Fruit fly (Drosophila melanogaster) whole organism, pupa: ENCODE measurements around the gene pck.

ENCODE experiments used
- CG10348 ChIP-seq: fragments of 200-800 bp; sonication (Bioruptor generic); IDR thresholded peaks from 2 replicates; pipeline ENCODE4 v1.3.6; 2022; ENCODE audit warnings: missing biosample characterization, missing genetic modification characterization
- CG12605 ChIP-seq: fragments of 200-800 bp; sonication (Bioruptor generic); IDR thresholded peaks from 2 replicates; pipeline ENCODE4 v1.3.6; 2022; ENCODE audit warnings: missing biosample characterization, missing genetic modification characterization
- CG13204 ChIP-seq: fragments of 200-800 bp; sonication (Bioruptor generic); optimal IDR thresholded peaks from 2 replicates; lab custom pipeline; 2018; ENCODE audit warnings: missing biosample characterization, mild to moderate bottlenecking, missing genetic modification characterization, moderate library complexity
- CG14655 ChIP-seq: fragments of 200-800 bp; sonication (Bioruptor generic); optimal IDR thresholded peaks from 3 replicates; lab custom pipeline; 2017; ENCODE audit warnings: mild to moderate bottlenecking, missing biosample characterization, missing genetic modification reagents, missing genetic modification characterization
- CG15710 ChIP-seq: fragments of 200-800 bp; sonication (Bioruptor generic); optimal IDR thresholded peaks from 2 replicates; lab custom pipeline; 2018; ENCODE audit warnings: missing biosample characterization, mild to moderate bottlenecking, missing genetic modification characterization, moderate library complexity
- CG17806 ChIP-seq: fragments of 200-800 bp; sonication (Bioruptor generic); optimal IDR thresholded peaks from 2 replicates; lab custom pipeline; 2018; ENCODE audit warnings: missing biosample characterization, mild to moderate bottlenecking, missing genetic modification characterization, moderate library complexity
- CG32121 ChIP-seq: fragments of 200-800 bp; sonication (Bioruptor generic); IDR thresholded peaks from 2 replicates; pipeline ENCODE4 v1.3.6; 2022; ENCODE audit warnings: missing biosample characterization, missing genetic modification characterization
- CG34367 ChIP-seq: fragments of 200-800 bp; sonication (Bioruptor generic); optimal IDR thresholded peaks from 2 replicates; lab custom pipeline; 2018; ENCODE audit warnings: missing biosample characterization, mild to moderate bottlenecking, missing genetic modification characterization
- CG4496 ChIP-seq: fragments of 200-800 bp; sonication (Bioruptor generic); IDR thresholded peaks from 3 replicates; pipeline ENCODE4 v1.3.6; 2022; ENCODE audit warnings: missing biosample characterization, missing genetic modification characterization
- CG8159 ChIP-seq: fragments of 200-800 bp; sonication (Bioruptor generic); optimal IDR thresholded peaks from 3 replicates; lab custom pipeline; 2018; ENCODE audit warnings: missing biosample characterization, mild to moderate bottlenecking, missing genetic modification characterization, moderate library complexity
- CG8301 ChIP-seq: fragments of 200-800 bp; sonication (Bioruptor generic); optimal IDR thresholded peaks from 2 replicates; lab custom pipeline; 2018; ENCODE audit warnings: missing biosample characterization, mild to moderate bottlenecking, missing genetic modification characterization
- CG9948 ChIP-seq: fragments of 200-800 bp; sonication (Bioruptor generic); optimal IDR thresholded peaks from 2 replicates; lab custom pipeline; 2018; ENCODE audit warnings: missing biosample characterization, mild to moderate bottlenecking, missing genetic modification characterization, moderate library complexity
- D1 ChIP-seq: fragments of 200-800 bp; sonication (Bioruptor generic); optimal IDR thresholded peaks from 2 replicates; lab custom pipeline; 2018; ENCODE audit warnings: missing biosample characterization, mild to moderate bottlenecking, missing genetic modification characterization, moderate library complexity
- EcR ChIP-seq: fragments of 200-800 bp; sonication (Bioruptor generic); optimal IDR thresholded peaks from 3 replicates; lab custom pipeline; 2019; ENCODE audit warnings: missing biosample characterization, missing genetic modification characterization, mild to moderate bottlenecking, moderate library complexity, missing genetic modification reagents
- Ets98B ChIP-seq: fragments of 200-800 bp; sonication (Bioruptor generic); IDR thresholded peaks from 2 replicates; pipeline ENCODE4 v1.3.6; 2022; ENCODE audit warnings: missing biosample characterization, missing genetic modification characterization
- Pif1A ChIP-seq: fragments of 200-800 bp; sonication (Bioruptor generic); optimal IDR thresholded peaks from 3 replicates; lab custom pipeline; 2016; ENCODE audit warnings: missing biosample characterization, missing genetic modification characterization
- Pif1B ChIP-seq: fragments of 200-800 bp; sonication (Bioruptor generic); optimal IDR thresholded peaks from 3 replicates; lab custom pipeline; 2016; ENCODE audit warnings: missing biosample characterization, missing genetic modification characterization
- Snoo ChIP-seq: fragments of 200-800 bp; sonication (Bioruptor generic); optimal IDR thresholded peaks from 3 replicates; lab custom pipeline; 2017; ENCODE audit warnings: missing biosample characterization, mild to moderate bottlenecking, missing genetic modification characterization, inconsistent platforms
- fd96Ca ChIP-seq: fragments of 200-800 bp; sonication (Bioruptor generic); IDR thresholded peaks from 3 replicates; pipeline ENCODE4 v1.3.6; 2022; ENCODE audit warnings: missing biosample characterization, missing genetic modification characterization
- gl ChIP-seq: fragments of 200-800 bp; sonication (Bioruptor generic); optimal IDR thresholded peaks from 2 replicates; lab custom pipeline; 2018; ENCODE audit warnings: missing biosample characterization, mild to moderate bottlenecking, missing genetic modification characterization
- rn ChIP-seq: fragments of 200-800 bp; sonication (Bioruptor generic); IDR thresholded peaks from 2 replicates; pipeline ENCODE4 v1.3.6; 2022; ENCODE audit warnings: missing biosample characterization, missing genetic modification characterization

The pck gene

dm6 chrX:1507751-1508150 lies 37.3 kb downstream of the pck start, which contains the start of gene Nmdar2:
TSS of gene Nmdar2 (minus strand) at chrX:1507809.
- TF ChIP-seq CG15710 (tag; lab: Kevin White, UChicago) = no peak
- no peak for TF ChIP-seq gl
- TF ChIP-seq EcR (GFP tag; lab: Kevin White, UChicago) = no peak
- no peak for TF ChIP-seq CG8301 (tag; lab: Kevin White, UChicago)
- TF ChIP-seq Snoo (tag; lab: Kevin White, UChicago) = no peak
- TF ChIP-seq CG34367 (tag; lab: Kevin White, UChicago) = no peak
- no peak for TF ChIP-seq D1 (tag; lab: Kevin White, UChicago)
- TF ChIP-seq CG14655 (GFP tag; lab: Kevin White, UChicago) = no peak
- no peak for TF ChIP-seq fd96Ca
- no peak for TF ChIP-seq Ets98B
- no peak for TF ChIP-seq CG4496 (GFP tag; lab: Robert Waterston, UW)
- TF ChIP-seq CG32121 (GFP tag; lab: Robert Waterston, UW) = no peak
- no peak for TF ChIP-seq CG10348 (GFP tag; lab: Robert Waterston, UW)
- TF ChIP-seq CG8159 = no peak
- TF ChIP-seq CG12605 (GFP tag; lab: Robert Waterston, UW) = no peak

DNA sequence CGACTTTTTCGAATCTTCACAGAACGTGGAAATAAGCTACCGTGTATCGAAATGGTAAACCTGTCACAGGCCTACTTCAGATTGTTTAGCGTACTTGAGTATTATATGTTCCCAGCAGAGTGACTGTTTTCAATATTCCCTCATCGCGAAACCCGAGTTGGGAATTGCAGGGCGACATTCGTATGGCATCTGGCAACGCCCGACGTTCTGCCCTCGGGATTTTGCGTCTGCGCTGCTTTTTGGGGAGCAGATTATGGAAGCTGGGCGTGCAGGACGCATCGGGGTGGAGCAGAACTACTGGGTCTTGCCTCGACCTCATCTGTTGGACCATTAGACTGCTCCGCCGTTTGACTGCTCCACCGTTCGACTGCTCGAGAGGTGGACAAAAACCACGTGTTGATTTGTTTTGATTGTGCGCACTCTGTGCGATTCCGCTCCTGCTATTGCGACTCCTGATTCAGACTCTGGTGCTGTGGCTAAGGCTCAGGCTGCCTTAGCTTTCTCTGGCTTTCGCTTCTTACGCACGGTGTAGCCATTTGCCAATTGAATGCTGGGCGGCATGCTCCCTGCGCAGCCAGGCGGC lies 37.9 kb downstream of the pck start:
- peak; percentile 67; the same call in 1 of the 2 replicates for TF ChIP-seq CG12605 (GFP tag; lab: Robert Waterston, UW)
- TF ChIP-seq CG4496 (GFP tag; lab: Robert Waterston, UW) = no peak

DNA sequence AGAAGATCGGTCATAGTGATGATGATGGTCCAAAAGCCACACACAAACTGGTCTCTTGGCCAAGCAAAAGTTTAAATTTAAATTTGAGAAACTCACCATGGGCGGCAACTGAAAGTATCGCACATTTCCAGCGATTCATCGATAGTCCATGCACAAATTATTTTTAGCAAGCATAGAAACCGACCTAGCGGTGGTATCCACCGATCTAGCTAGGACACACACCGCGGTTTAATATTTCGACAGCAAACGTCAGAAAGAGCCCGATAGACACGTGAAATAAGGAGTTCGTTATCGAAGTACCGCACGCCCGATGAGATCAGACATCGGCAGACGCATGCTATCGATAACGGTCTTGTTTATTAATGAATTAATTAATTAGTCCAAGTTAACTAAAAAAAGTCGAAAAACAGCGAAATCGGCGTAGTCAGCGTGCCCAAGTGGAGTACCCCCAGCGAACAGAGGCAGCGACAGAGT lies 42.3 kb downstream of the pck start, which contains the start of gene CG14795:
Gene CG14795 (minus strand): TSS at position 51 of the 474 bp plus-strand sequence.
- no peak for TF ChIP-seq CG9948 (tag; lab: Kevin White, UChicago)
- no peak for TF ChIP-seq gl
- TF ChIP-seq EcR (GFP tag; lab: Kevin White, UChicago) = no peak
- TF ChIP-seq CG8159 = no peak
- TF ChIP-seq Pif1B (GFP tag; lab: Kevin White, UChicago) = no peak
- no peak for TF ChIP-seq CG13204 (GFP tag; lab: Kevin White, UChicago)
- 0 out of 2 replicates have a peak, but pooled peaks have one; percentile 9 for TF ChIP-seq Ets98B

- TF ChIP-seq EcR (GFP tag; lab: Kevin White, UChicago) = no peak
- no peak for TF ChIP-seq CG15710 (tag; lab: Kevin White, UChicago)
- TF ChIP-seq Pif1B (GFP tag; lab: Kevin White, UChicago) = no peak
- no peak for TF ChIP-seq fd96Ca
- TF ChIP-seq rn = no peak
- TF ChIP-seq CG32121 (GFP tag; lab: Robert Waterston, UW) = no peak
- TF ChIP-seq D1 (tag; lab: Kevin White, UChicago) = no peak
- no peak for TF ChIP-seq Pif1A (GFP tag; lab: Kevin White, UChicago)
- no peak for TF ChIP-seq CG34367 (tag; lab: Kevin White, UChicago)
- TF ChIP-seq CG12605 (GFP tag; lab: Robert Waterston, UW) = no peak
Measured at dm6 chrX:1513865-1514264, 43.4 kb downstream of the pck start.

DNA sequence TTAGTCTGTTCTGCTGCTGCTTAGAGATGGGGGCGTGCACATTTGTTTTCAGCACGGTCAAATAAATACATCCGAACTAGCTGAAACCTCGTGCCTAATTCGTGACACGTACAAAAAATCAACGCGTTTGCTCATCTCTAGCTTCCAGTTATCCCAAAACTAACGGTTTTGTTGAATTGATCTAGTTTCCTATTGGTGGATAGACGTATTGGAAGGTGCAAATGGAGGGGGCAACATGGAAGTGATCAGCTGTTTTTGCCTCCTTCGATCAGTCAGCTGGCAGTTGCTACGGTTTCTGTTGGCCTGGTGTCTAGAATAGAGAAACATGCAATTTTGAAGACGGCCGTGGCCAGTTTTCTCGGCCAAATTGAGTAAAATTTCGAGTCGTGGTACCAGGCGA lies 47.2 kb downstream of the pck start:
- TF ChIP-seq CG4496 (GFP tag; lab: Robert Waterston, UW) (no peak), rn (no peak), Ets98B (peak; percentile 36), CG14655 (GFP tag; lab: Kevin White, UChicago) (no peak), CG17806 (tag; lab: Kevin White, UChicago) (no peak), CG32121 (GFP tag; lab: Robert Waterston, UW) (0 out of 2 replicates have a peak, but pooled peaks have one; percentile 20), gl (no peak), EcR (GFP tag; lab: Kevin White, UChicago) (no peak), Pif1B (GFP tag; lab: Kevin White, UChicago) (no peak), fd96Ca (0 out of 3 replicates have a peak, but pooled peaks have one; percentile 20)
